Fruit fly (Drosophila melanogaster) Kc167 (cell line): ENCODE results near the gene CG15864.

ENCODE experiments used
- Myc ChIP-seq: fragments of >200 bp; optimal IDR thresholded peaks from 2 replicates; lab custom pipeline; 2017; ENCODE audit warnings: missing external identifiers
- Sin3A ChIP-seq: fragments of >200 bp; optimal IDR thresholded peaks from 2 replicates; lab custom pipeline; 2018; ENCODE audit warnings: missing external identifiers
- h ChIP-seq: fragments of >200 bp; optimal IDR thresholded peaks from 3 replicates; lab custom pipeline; 2018; ENCODE audit warnings: missing external identifiers
- insv ChIP-seq: fragments of >200 bp; optimal IDR thresholded peaks from 3 replicates; lab custom pipeline; 2018; ENCODE audit warnings: missing external identifiers
- psq ChIP-seq: fragments of >200 bp; optimal IDR thresholded peaks from 2 replicates; lab custom pipeline; 2017; ENCODE audit warnings: missing external identifiers
- ttk ChIP-seq: sonication (Bioruptor generic); optimal IDR thresholded peaks from 2 replicates; lab custom pipeline; 2017; ENCODE audit warnings: missing external identifiers

Gene CG15864

DNA sequence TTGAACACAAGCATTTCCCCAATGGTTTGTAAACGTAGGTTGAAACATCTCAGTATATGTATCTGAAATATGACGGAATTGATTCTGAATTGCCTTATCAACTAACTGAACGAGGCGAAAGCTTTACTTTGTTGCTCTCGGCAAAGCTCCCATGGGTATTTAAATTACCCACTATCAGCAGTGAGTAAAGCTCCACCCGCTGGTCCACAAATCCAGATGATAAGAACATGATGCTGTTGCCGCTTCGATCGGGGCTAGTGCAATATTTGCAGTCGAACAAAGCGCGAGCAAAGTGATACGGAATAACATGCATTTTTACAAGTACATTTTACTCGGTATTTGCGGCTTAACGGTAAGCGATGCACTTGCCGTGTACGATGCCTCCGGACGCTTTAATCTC, 28.3 kb upstream of the CG15864 start, which contains the start of gene CG18249:
TSS of gene CG18249 (plus strand) at position 256 of the 400 bp plus-strand sequence.
- TF ChIP-seq psq (lab: Kevin White, UChicago) (no peak), Sin3A (lab: Kevin White, UChicago) (no peak), insv (lab: Kevin White, UChicago) (no peak), ttk (lab: Kevin White, UChicago) (no peak), Myc (lab: Kevin White, UChicago) (no peak), h (lab: Kevin White, UChicago) (no peak)

DNA sequence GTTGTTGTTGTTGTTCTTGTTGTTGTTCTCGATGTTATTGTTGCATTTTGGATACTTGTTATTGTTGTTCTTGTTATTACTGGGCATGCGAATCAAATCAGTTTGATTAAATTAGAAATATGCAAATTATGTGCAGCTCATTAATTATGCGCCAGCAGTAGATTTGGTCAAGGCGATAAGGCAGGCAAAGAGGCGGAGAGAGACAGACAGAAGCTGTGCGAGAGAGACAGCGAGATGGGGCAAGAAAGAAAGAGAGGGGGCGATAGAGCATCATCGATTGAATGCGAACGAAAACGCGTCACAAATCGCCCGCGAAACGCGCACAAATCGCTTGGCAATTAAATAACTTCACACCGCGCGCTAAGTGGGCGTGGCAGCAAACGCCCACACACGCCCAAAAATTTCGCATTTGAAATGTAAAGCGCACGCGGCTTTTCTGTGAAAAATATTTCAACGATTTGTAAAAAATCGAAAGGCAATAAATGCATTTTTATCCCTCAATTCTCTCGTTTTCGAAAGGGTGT, 25.1 kb upstream of the CG15864 start:
- no peak for TF ChIP-seq Myc (lab: Kevin White, UChicago)
- no peak for TF ChIP-seq ttk (lab: Kevin White, UChicago)
- TF ChIP-seq h (lab: Kevin White, UChicago) = no peak
- TF ChIP-seq psq (lab: Kevin White, UChicago) = no peak
- TF ChIP-seq insv (lab: Kevin White, UChicago) = no peak
- no peak for TF ChIP-seq Sin3A (lab: Kevin White, UChicago)

- TF ChIP-seq insv (lab: Kevin White, UChicago) (no peak), h (lab: Kevin White, UChicago) (no peak), Sin3A (lab: Kevin White, UChicago) (no peak), psq (lab: Kevin White, UChicago) (no peak), Myc (lab: Kevin White, UChicago) (no peak), ttk (lab: Kevin White, UChicago) (no peak)
Observed at dm6 chr3R:8224726-8225460, 23.3 kb upstream of the CG15864 start.

dm6 chr3R:8225461-8225971, 22.7 kb upstream of the CG15864 start:
- no peak for TF ChIP-seq insv (lab: Kevin White, UChicago)
- no peak for TF ChIP-seq Sin3A (lab: Kevin White, UChicago)

dm6 chr3R:8227344-8227743, 20.9 kb upstream of the CG15864 start:
- TF ChIP-seq insv (lab: Kevin White, UChicago) (no peak), h (lab: Kevin White, UChicago) (no peak), psq (lab: Kevin White, UChicago) (no peak)

dm6 chr3R:8233370-8233773, 14.9 kb upstream of the CG15864 start, which contains the start of gene PolI:
Gene PolI, plus strand, starts transcription at chr3R:8233507.
- TF ChIP-seq h (lab: Kevin White, UChicago) = no peak
- TF ChIP-seq Myc (lab: Kevin White, UChicago) = no peak
- TF ChIP-seq Sin3A (lab: Kevin White, UChicago) = no peak
- no peak for TF ChIP-seq insv (lab: Kevin White, UChicago)
- TF ChIP-seq psq (lab: Kevin White, UChicago) = no peak
- no peak for TF ChIP-seq ttk (lab: Kevin White, UChicago)

DNA sequence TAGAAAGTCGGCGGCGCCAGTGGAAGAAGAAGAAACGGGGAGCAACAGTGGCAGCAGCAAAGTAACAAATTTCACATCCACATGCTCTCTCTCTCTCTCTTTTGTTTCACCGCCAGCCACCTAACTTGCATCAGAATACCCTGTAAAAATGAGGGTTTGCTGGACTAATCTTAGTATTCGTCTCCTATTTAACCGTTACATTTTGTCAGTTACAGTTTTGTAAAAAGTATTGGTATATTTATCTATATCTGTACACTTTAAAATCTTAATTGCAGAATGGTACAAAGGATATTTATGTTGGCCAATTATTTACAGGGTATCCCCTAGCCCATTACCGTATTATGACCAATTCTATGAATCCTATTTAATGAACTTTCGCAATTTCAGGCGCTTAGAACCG, 14.4 kb upstream of the CG15864 start:
- TF ChIP-seq Sin3A (lab: Kevin White, UChicago) = no peak
- no peak for TF ChIP-seq psq (lab: Kevin White, UChicago)
- TF ChIP-seq Myc (lab: Kevin White, UChicago) = no peak
- no peak for TF ChIP-seq insv (lab: Kevin White, UChicago)
- no peak for TF ChIP-seq ttk (lab: Kevin White, UChicago)
- no peak for TF ChIP-seq h (lab: Kevin White, UChicago)

DNA sequence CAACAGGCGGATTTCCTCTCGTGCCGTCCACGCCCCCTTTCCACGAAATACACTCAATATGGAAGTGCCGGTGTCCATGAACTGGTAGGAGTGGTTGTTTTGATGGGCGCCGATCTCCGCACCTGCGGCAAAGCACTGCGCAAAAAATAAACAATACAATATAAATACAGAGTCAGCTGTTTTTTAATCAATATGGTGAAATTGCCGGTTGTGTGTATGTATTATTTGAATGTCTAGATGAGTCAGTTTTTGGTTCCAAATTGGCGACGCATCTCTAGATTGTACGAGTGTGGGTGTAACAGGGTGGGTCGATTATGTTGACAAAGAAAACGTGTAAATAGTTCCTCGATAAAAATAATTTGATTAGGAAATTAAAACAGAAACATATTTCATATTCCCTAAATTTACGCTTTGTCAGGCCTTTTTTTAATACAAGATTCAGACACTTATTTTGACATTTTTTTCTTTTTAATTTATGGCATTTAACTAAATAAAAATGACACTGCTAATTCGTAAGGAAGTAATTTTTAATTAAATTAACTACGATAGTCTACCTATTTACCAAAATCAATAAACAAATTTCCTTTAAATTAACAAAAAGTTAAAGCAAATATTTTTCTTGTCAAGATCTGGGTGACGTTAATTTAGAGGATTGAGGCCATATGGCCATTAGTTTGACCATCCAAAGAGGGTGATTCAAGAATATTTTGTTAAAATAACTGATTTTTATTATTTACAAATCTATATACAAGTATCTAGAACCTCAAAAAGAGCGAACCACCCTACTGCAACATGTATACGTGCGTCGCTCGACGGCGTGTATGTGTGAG, 8.6 kb upstream of the CG15864 start:
- TF ChIP-seq ttk (lab: Kevin White, UChicago) (no peak), h (lab: Kevin White, UChicago) (no peak), psq (lab: Kevin White, UChicago) (no peak), Sin3A (lab: Kevin White, UChicago) (no peak), Myc (lab: Kevin White, UChicago) (no peak), insv (lab: Kevin White, UChicago) (no peak)

DNA sequence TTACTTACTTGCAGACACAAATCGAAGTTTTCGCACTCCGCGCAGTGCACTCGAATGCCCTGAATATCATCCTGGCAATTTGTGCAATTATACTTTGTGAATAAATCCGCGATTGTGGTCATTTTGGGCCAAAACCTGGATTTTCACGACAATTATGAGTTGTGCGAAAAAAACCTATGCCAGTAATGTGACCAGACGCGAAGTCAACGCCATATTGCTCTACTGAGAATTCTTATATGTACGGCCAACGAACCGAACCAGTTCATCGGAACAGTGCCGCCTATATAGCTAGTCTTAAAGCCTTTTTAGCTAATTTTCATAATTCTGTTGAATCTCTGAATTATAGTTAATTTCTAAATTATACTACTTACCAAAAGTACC, 7.9 kb upstream of the CG15864 start, which contains the start of gene Ada2b:
TSS of gene Ada2b (minus strand) at position 214 of the 381 bp plus-strand sequence.
- TF ChIP-seq h (lab: Kevin White, UChicago) (no peak), psq (lab: Kevin White, UChicago) (no peak), Sin3A (lab: Kevin White, UChicago) (no peak), Myc (lab: Kevin White, UChicago) (no peak), ttk (lab: Kevin White, UChicago) (no peak), insv (lab: Kevin White, UChicago) (no peak)

- TF ChIP-seq ttk (lab: Kevin White, UChicago) = no peak
- TF ChIP-seq insv (lab: Kevin White, UChicago) = no peak
- no peak for TF ChIP-seq psq (lab: Kevin White, UChicago)
Observed at dm6 chr3R:8243720-8244119, 4.5 kb upstream of the CG15864 start, which contains the start of the genes CG9636, CG18749 and CG33722. Gene CG9636, minus strand, starts transcription at chr3R:8243792. Gene CG18749, plus strand, starts transcription at chr3R:8244055. Gene CG33722, plus strand, starts transcription at chr3R:8244055.
